Worm (Caenorhabditis elegans): ENCODE results near the gene best-5.

DNA sequence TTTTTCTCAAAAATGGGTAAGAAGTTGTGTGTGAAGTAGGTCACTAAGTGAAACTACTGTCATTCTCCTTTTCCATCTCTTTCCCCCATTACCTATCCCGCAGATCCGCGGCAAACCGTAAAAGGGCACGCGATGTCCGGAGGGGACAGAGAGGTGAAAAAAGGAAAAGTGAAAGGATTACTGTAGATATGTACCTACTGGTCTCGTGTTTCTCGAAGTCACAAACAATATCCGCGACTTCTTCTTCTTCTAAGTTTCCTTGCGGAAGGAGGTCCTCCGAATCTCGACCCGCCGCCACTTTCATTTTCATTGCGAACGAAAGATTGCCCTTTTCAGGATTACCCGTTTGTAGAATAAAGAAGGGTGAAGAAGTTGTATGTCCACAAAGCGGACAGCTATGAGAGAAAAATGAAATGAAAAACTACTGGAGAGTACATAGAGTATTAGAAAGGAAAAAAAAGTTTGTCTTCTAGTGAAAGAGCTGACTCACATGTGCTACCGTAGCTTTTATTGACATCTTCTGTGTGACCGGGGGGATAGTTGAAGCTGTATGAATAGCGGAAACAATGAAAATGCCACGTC is 43.5 kb downstream of the best-5 start:
- no peak for TF ChIP-seq ceh-13 (GFP tag; optimal IDR thresholded peaks at IDR 0.05)
- TF ChIP-seq tbx-37 (GFP tag; conservative IDR thresholded peaks at IDR 0.05): no peak
- no peak for TF ChIP-seq ama-1 (optimal IDR thresholded peaks at IDR 0.05)
- no peak for TF ChIP-seq pes-1 (GFP tag; IDR thresholded peaks at IDR 0.05)
- no peak for TF ChIP-seq B0310.2 (tag; optimal IDR thresholded peaks at IDR 0.05)
- TF ChIP-seq ceh-36 (tag; optimal IDR thresholded peaks at IDR 0.05): no peak

All from whole organism, early embryonic.